Worm (Caenorhabditis elegans) whole organism, L1 larva: ENCODE results near the gene F28A12.10.

Experiments used
- F16B12.6 ChIP-seq: fragments of 150-350 bp; optimal IDR thresholded peaks from 2 replicates; lab custom pipeline; 2014; ENCODE audit warnings: missing biosample characterization, missing genetic modification characterization
- Y116A8C.19 ChIP-seq: sonication (generic microtip); optimal IDR thresholded peaks from 2 replicates; lab custom pipeline; 2016; ENCODE audit warnings: missing compliant biosample characterization, missing genetic modification characterization, borderline replicate concordance
- aha-1 ChIP-seq: fragments of 150-350 bp; optimal IDR thresholded peaks from 2 replicates; lab custom pipeline; 2014; ENCODE audit warnings: missing biosample characterization, missing genetic modification characterization
- alr-1 ChIP-seq: fragments of 200-800 bp; sonication (Bioruptor generic); optimal IDR thresholded peaks from 2 replicates; lab custom pipeline; 2018; ENCODE audit warnings: borderline replicate concordance, mild to moderate bottlenecking, missing genetic modification characterization, missing compliant biosample characterization
- aly-2 ChIP-seq: fragments of 150-350 bp; optimal IDR thresholded peaks from 2 replicates; lab custom pipeline; 2014; ENCODE audit warnings: missing biosample characterization, missing genetic modification characterization
- blmp-1 ChIP-seq: fragments of 150-350 bp; optimal IDR thresholded peaks from 2 replicates; lab custom pipeline; 2014; ENCODE audit warnings: missing biosample characterization, missing genetic modification characterization
- ces-1 ChIP-seq: fragments of 150-350 bp; optimal IDR thresholded peaks from 2 replicates; lab custom pipeline; 2014; ENCODE audit warnings: missing biosample characterization, missing genetic modification reagents, missing genetic modification characterization
- dpl-1 ChIP-seq, 3 experiments: fragments of 150-350 bp in 2 of 3; sonication (generic microtip) in 1 of 3; optimal IDR thresholded peaks; 2 replicates each; lab custom pipeline; 2014 to 2017; ENCODE audit warnings: missing biosample characterization in 3 of 3, missing genetic modification characterization in 3 of 3, missing genetic modification reagents in 3 of 3
- efl-1 ChIP-seq, 4 experiments: fragments of 150-350 bp; optimal IDR thresholded peaks in 3 of 4; peaks in 1 of 4; 1 replicate in 1 of 4; 2 replicates in 3 of 4; lab custom pipeline; 2014; ENCODE audit warnings: missing biosample characterization in 2 of 4, missing genetic modification characterization in 2 of 4, missing genetic modification reagents in 2 of 4
- egl-27 ChIP-seq, 2 experiments: fragments of 150-350 bp in 1 of 2; sonication (generic microtip); optimal IDR thresholded peaks; 3 replicates each; lab custom pipeline; 2017 to 2018; ENCODE audit warnings: missing biosample characterization in 2 of 2, missing genetic modification characterization in 2 of 2, missing genetic modification reagents in 2 of 2
- elt-2 ChIP-seq: sonication (generic microtip); optimal IDR thresholded peaks from 2 replicates; lab custom pipeline; 2016; ENCODE audit warnings: missing genetic modification characterization, mild to moderate bottlenecking, inconsistent platforms, missing compliant biosample characterization, missing genetic modification reagents
- elt-3 ChIP-seq, 6 experiments: fragments of 150-350 bp in 1 of 6; sonication (generic microtip); optimal IDR thresholded peaks; 2 replicates each; lab custom pipeline; 2017 to 2018; ENCODE audit warnings: missing biosample characterization in 6 of 6, missing genetic modification characterization in 6 of 6, inconsistent platforms in 1 of 6
- ets-5 ChIP-seq: fragments of 200-800 bp; sonication (Bioruptor generic); IDR thresholded peaks from 2 replicates; pipeline ENCODE4 v1.3.6; 2022; ENCODE audit warnings: missing genetic modification characterization, missing compliant biosample characterization
- fkh-10 ChIP-seq: sonication (generic microtip); optimal IDR thresholded peaks from 2 replicates; lab custom pipeline; 2017; ENCODE audit warnings: missing biosample characterization, missing genetic modification reagents, missing genetic modification characterization
- fkh-4 ChIP-seq: sonication (generic microtip); optimal IDR thresholded peaks from 2 replicates; lab custom pipeline; 2016; ENCODE audit warnings: missing compliant biosample characterization, missing genetic modification characterization, borderline replicate concordance
- fkh-8 ChIP-seq: sonication (generic microtip); optimal IDR thresholded peaks from 2 replicates; lab custom pipeline; 2016; ENCODE audit warnings: mild to moderate bottlenecking, missing genetic modification characterization, missing compliant biosample characterization
- fos-1 ChIP-seq: fragments of 150-350 bp; optimal IDR thresholded peaks from 2 replicates; lab custom pipeline; 2014; ENCODE audit warnings: missing biosample characterization, missing genetic modification characterization
- grh-1 ChIP-seq: fragments of 200-800 bp; sonication (Bioruptor generic); IDR thresholded peaks from 2 replicates; pipeline ENCODE4 v1.3.6; 2022; ENCODE audit warnings: missing genetic modification reagents, missing genetic modification characterization, missing compliant biosample characterization
- irx-1 ChIP-seq: sonication (generic microtip); optimal IDR thresholded peaks from 2 replicates; lab custom pipeline; 2016; ENCODE audit warnings: missing genetic modification characterization, missing compliant biosample characterization
- isw-1 ChIP-seq: fragments of 200-800 bp; sonication (Bioruptor generic); IDR thresholded peaks from 2 replicates; pipeline ENCODE4 v1.3.6; 2022; ENCODE audit warnings: missing genetic modification characterization, missing compliant biosample characterization
- jun-1 ChIP-seq: fragments of 150-350 bp; optimal IDR thresholded peaks from 2 replicates; lab custom pipeline; 2014; ENCODE audit warnings: missing biosample characterization, missing genetic modification reagents, missing genetic modification characterization
- lin-14 ChIP-seq: fragments of 200-800 bp; sonication (Bioruptor generic); optimal IDR thresholded peaks from 2 replicates; lab custom pipeline; 2018; ENCODE audit warnings: mild to moderate bottlenecking, missing genetic modification characterization, moderate library complexity, missing compliant biosample characterization
- lin-15B ChIP-seq: fragments of 150-350 bp; sonication (generic microtip); optimal IDR thresholded peaks from 3 replicates; lab custom pipeline; 2014; ENCODE audit warnings: missing biosample characterization, missing genetic modification characterization
- lin-35 ChIP-seq, 2 experiments: fragments of 150-350 bp; optimal IDR thresholded peaks; 2 replicates each; lab custom pipeline; 2014; ENCODE audit warnings: missing biosample characterization in 2 of 2, missing genetic modification characterization in 2 of 2, missing genetic modification reagents in 2 of 2
- lin-39 ChIP-seq: fragments of 150-350 bp; optimal IDR thresholded peaks from 2 replicates; lab custom pipeline; 2014; ENCODE audit warnings: missing biosample characterization, missing genetic modification reagents, missing genetic modification characterization
- mdl-1 ChIP-seq, 2 experiments: fragments of 150-350 bp; optimal IDR thresholded peaks; 2 replicates each; lab custom pipeline; 2014 to 2017; ENCODE audit warnings: missing biosample characterization in 2 of 2, missing genetic modification characterization in 2 of 2, inconsistent platforms in 1 of 2
- mep-1 ChIP-seq: fragments of 150-350 bp; optimal IDR thresholded peaks from 2 replicates; lab custom pipeline; 2014; ENCODE audit warnings: missing biosample characterization, missing genetic modification characterization
- nhr-20 ChIP-seq: sonication (generic microtip); optimal IDR thresholded peaks from 2 replicates; lab custom pipeline; 2016; ENCODE audit warnings: mild to moderate bottlenecking, missing genetic modification characterization, missing compliant biosample characterization
- nhr-237 ChIP-seq: fragments of 150-350 bp; optimal IDR thresholded peaks from 2 replicates; lab custom pipeline; 2014; ENCODE audit warnings: missing biosample characterization, missing genetic modification characterization
- nhr-28 ChIP-seq: fragments of 150-350 bp; optimal IDR thresholded peaks from 2 replicates; lab custom pipeline; 2014; ENCODE audit warnings: missing biosample characterization, missing genetic modification characterization
- nhr-71 ChIP-seq: sonication (generic microtip); optimal IDR thresholded peaks from 2 replicates; lab custom pipeline; 2016; ENCODE audit warnings: mild to moderate bottlenecking, missing genetic modification characterization, moderate library complexity, missing compliant biosample characterization
- nhr-76 ChIP-seq: sonication (generic microtip); optimal IDR thresholded peaks from 2 replicates; lab custom pipeline; 2017; ENCODE audit warnings: missing biosample characterization, missing genetic modification characterization
- nhr-85 ChIP-seq: sonication (generic microtip); peaks from one replicate; lab custom pipeline; 2016; ENCODE audit warnings: missing genetic modification characterization, inconsistent platforms, missing compliant biosample characterization
- pax-3 ChIP-seq: fragments of 200-800 bp; sonication (Bioruptor generic); optimal IDR thresholded peaks from 2 replicates; lab custom pipeline; 2018; ENCODE audit warnings: mild to moderate bottlenecking, missing genetic modification characterization, moderate library complexity, missing compliant biosample characterization
- rnt-1 ChIP-seq: sonication (generic microtip); optimal IDR thresholded peaks from 2 replicates; lab custom pipeline; 2016; ENCODE audit warnings: mild to moderate bottlenecking, missing genetic modification characterization, moderate library complexity, missing compliant biosample characterization
- skn-1 ChIP-seq: fragments of 150-350 bp; optimal IDR thresholded peaks from 2 replicates; lab custom pipeline; 2014; ENCODE audit warnings: missing biosample characterization, missing genetic modification characterization
- snu-23 ChIP-seq: sonication (generic microtip); optimal IDR thresholded peaks from 2 replicates; lab custom pipeline; 2016; ENCODE audit warnings: missing genetic modification characterization, missing compliant biosample characterization
- sptf-1 ChIP-seq: fragments of 150-350 bp; optimal IDR thresholded peaks from 2 replicates; lab custom pipeline; 2014; ENCODE audit warnings: missing biosample characterization, missing genetic modification characterization
- tbx-2 ChIP-seq: sonication (generic microtip); optimal IDR thresholded peaks from 2 replicates; lab custom pipeline; 2016; ENCODE audit warnings: missing genetic modification characterization, missing compliant biosample characterization
- tlp-1 ChIP-seq: fragments of 150-350 bp; optimal IDR thresholded peaks from 2 replicates; lab custom pipeline; 2014; ENCODE audit warnings: missing biosample characterization, missing genetic modification characterization
- unc-130 ChIP-seq: fragments of 150-350 bp; optimal IDR thresholded peaks from 2 replicates; lab custom pipeline; 2017; ENCODE audit warnings: missing biosample characterization, missing genetic modification characterization, inconsistent platforms
- unc-62 ChIP-seq: fragments of 150-350 bp; optimal IDR thresholded peaks from 2 replicates; lab custom pipeline; 2014; ENCODE audit warnings: missing biosample characterization, missing genetic modification reagents, missing genetic modification characterization
- unc-86 ChIP-seq: sonication (generic microtip); optimal IDR thresholded peaks from 2 replicates; lab custom pipeline; 2016; ENCODE audit warnings: missing genetic modification characterization, missing compliant biosample characterization
- unc-98 ChIP-seq: fragments of 200-800 bp; sonication (Bioruptor generic); IDR thresholded peaks from 2 replicates; pipeline ENCODE4 v1.3.6; 2022; ENCODE audit warnings: missing genetic modification characterization, missing compliant biosample characterization
- xbp-1 ChIP-seq: sonication (generic microtip); optimal IDR thresholded peaks from 2 replicates; lab custom pipeline; 2016; ENCODE audit warnings: missing genetic modification characterization, missing compliant biosample characterization
- zag-1 ChIP-seq: fragments of 150-350 bp; optimal IDR thresholded peaks from 2 replicates; lab custom pipeline; 2014; ENCODE audit warnings: missing biosample characterization, missing genetic modification characterization
- ztf-4 ChIP-seq: fragments of 150-350 bp; optimal IDR thresholded peaks from 2 replicates; lab custom pipeline; 2014; ENCODE audit warnings: missing biosample characterization, missing genetic modification characterization

F28A12.10 gene

ce11 chrV:8652177-8652576 is 14.6 kb upstream of the F28A12.10 start:
- TF ChIP-seq elt-2 (no peak), sptf-1 (no peak), nhr-76 (tag; lab: Kevin White, UChicago) (no peak), fkh-4 (no peak), lin-35 (GFP tag; optimal IDR thresholded peaks at IDR 0.05; lab: Kevin White, UChicago) (no peak), skn-1 (tag; lab: Kevin White, UChicago) (no peak), lin-15B (tag; lab: Kevin White, UChicago) (no peak), snu-23 (peak; percentile 32), mep-1 (tag; lab: Kevin White, UChicago) (peak; percentile 18), aha-1 (tag; lab: Kevin White, UChicago) (no peak), nhr-71 (peak; percentile 22), tbx-2 (tag; lab: Kevin White, UChicago) (no peak), fkh-8 (tag; lab: Kevin White, UChicago) (no peak), xbp-1 (tag; lab: Kevin White, UChicago) (peak; percentile 54), blmp-1 (tag; lab: Kevin White, UChicago) (peak; percentile 82), lin-14 (GFP tag; lab: Kevin White, UChicago) (peak; percentile 58), unc-98 (GFP tag; lab: Robert Waterston, UW) (no peak), ets-5 (GFP tag; lab: Robert Waterston, UW) (no peak), nhr-20 (tag; lab: Kevin White, UChicago) (peak; percentile 43), ztf-4 (no peak), rnt-1 (peak; percentile 38), jun-1 (tag; lab: Kevin White, UChicago) (no peak), grh-1 (0 out of 2 replicates have a peak, but pooled peaks have one; percentile 6), fkh-10 (no peak), nhr-28 (tag; lab: Kevin White, UChicago) (no peak), alr-1 (tag; lab: Kevin White, UChicago) (no peak), nhr-237 (tag; lab: Kevin White, UChicago) (no peak), Y116A8C.19 (tag; lab: Kevin White, UChicago) (no peak), isw-1 (GFP tag; lab: Robert Waterston, UW) (no peak), unc-86 (tag; lab: Kevin White, UChicago) (no peak), unc-62 (GFP tag; lab: Kevin White, UChicago) (no peak), elt-3 (tag; optimal IDR thresholded peaks at IDR 0.05; lab: Kevin White, UChicago) (peak in 1 of 6 experiments; percentile 14), irx-1 (peak; percentile 23), egl-27 (tag; optimal IDR thresholded peaks at IDR 0.05; lab: Kevin White, UChicago) (no peak), zag-1 (no peak), nhr-85 (tag; lab: Kevin White, UChicago) (peak; percentile 92), aly-2 (tag; lab: Kevin White, UChicago) (no peak), fos-1 (tag; lab: Kevin White, UChicago) (no peak), F16B12.6 (tag; lab: Kevin White, UChicago) (no peak), pax-3 (tag; lab: Kevin White, UChicago) (no peak)

ce11 chrV:8651007-8651711 is 13.6 kb upstream of the F28A12.10 start:
- no peak for TF ChIP-seq unc-130
- TF ChIP-seq elt-2: peak; percentile 98
- TF ChIP-seq nhr-85 (tag; lab: Kevin White, UChicago): no peak
- TF ChIP-seq tlp-1 (tag; lab: Kevin White, UChicago): peak; percentile 71
- peak; percentile 41 for TF ChIP-seq lin-14 (GFP tag; lab: Kevin White, UChicago)
- TF ChIP-seq efl-1 (optimal IDR thresholded peaks at IDR 0.05; lab: Kevin White, UChicago): no peak
- TF ChIP-seq efl-1 (GFP tag; optimal IDR thresholded peaks at IDR 0.05 in 1 of 2; lab: Kevin White, UChicago): peak in 1 of 2 experiments; percentile 72
- no peak for TF ChIP-seq xbp-1 (tag; lab: Kevin White, UChicago)
- TF ChIP-seq dpl-1 (GFP tag; optimal IDR thresholded peaks at IDR 0.05; lab: Kevin White, UChicago): no peak
- peak; percentile 17 for TF ChIP-seq nhr-20 (tag; lab: Kevin White, UChicago)
- no peak for TF ChIP-seq egl-27 (tag; optimal IDR thresholded peaks at IDR 0.05; lab: Kevin White, UChicago)
- TF ChIP-seq lin-35 (GFP tag; optimal IDR thresholded peaks at IDR 0.05; lab: Kevin White, UChicago): peak in 1 of 2 experiments; percentile 32
- TF ChIP-seq mdl-1 (tag; optimal IDR thresholded peaks at IDR 0.05; lab: Kevin White, UChicago): no peak
- peak; percentile 58 for TF ChIP-seq jun-1 (tag; lab: Kevin White, UChicago)
- no peak for TF ChIP-seq lin-39 (tag; lab: Kevin White, UChicago)
- no peak for TF ChIP-seq ces-1 (GFP tag; lab: Kevin White, UChicago)
- TF ChIP-seq, all 84 proteins: peak for 7
